Fruit fly (Drosophila melanogaster) whole organism: ENCODE measurements around the gene Ankle2.

ENCODE experiments used
- CG8478 ChIP-seq: fragments of >200 bp; optimal IDR thresholded peaks from 2 replicates; lab custom pipeline; 2018; ENCODE audit warnings: inconsistent platforms
- pan ChIP-seq: fragments of >200 bp; optimal IDR thresholded peaks from 2 replicates; lab custom pipeline; 2017
- psq ChIP-seq: fragments of >200 bp; optimal IDR thresholded peaks from 2 replicates; lab custom pipeline; 2017

- TF ChIP-seq pan (lab: Kevin White, UChicago) (no peak), CG8478 (lab: Kevin White, UChicago) (no peak), psq (lab: Kevin White, UChicago) (no peak)
Observed at dm6 chrX:17537276-17537675, 41.8 kb downstream of the Ankle2 start.
